Fruit fly (Drosophila melanogaster): ENCODE measurements around the gene pon.

DNA sequence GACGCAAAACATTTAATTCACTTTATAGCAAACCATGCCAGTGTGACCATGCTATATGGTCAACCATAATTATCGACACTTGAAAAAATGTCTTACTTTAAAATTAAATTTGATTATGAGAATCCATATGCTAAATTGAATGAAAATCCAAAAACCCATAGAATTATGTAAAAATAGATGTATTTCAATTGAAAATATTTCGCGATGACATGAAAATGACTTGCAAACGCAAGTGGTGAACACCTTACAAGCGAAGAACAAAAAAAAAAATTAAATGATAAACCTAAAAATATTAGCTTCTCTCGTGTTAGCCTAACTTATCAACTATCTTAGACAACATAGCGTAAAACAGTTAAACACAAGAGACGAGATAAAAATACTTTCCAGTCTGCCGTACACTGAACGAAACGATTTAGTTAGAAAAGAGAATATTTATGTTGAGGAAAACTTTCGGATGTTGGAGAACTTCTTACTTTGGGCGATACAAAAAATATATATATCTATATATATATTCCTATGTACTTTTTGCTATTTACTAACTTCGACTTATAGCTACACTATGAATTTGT is 43.8 kb downstream of the pon start:
- TF ChIP-seq Sin3A (optimal IDR thresholded peaks at IDR 0.05) (no peak), psq (optimal IDR thresholded peaks at IDR 0.05) (no peak), Myc (optimal IDR thresholded peaks at IDR 0.05) (no peak)
